Worm (Caenorhabditis elegans) whole organism, late embryonic: ENCODE data around the gene ebax-1.
A peak's percentile ranks its signal among the peaks of the same experiment; 100 is the strongest.

Experiments
- C38D4.7 ChIP-seq: fragments of 200-800 bp; sonication (Bioruptor generic); optimal IDR thresholded peaks from 2 replicates; lab custom pipeline; 2018; ENCODE audit warnings: mild to moderate bottlenecking, missing genetic modification characterization, moderate library complexity, missing compliant biosample characterization
- K09A11.1 ChIP-seq: sonication (generic microtip); optimal IDR thresholded peaks from 2 replicates; lab custom pipeline; 2017; ENCODE audit warnings: antibody characterized with exemption, mild to moderate bottlenecking, missing genetic modification characterization, missing compliant biosample characterization; ENCODE audit not compliant: insufficient read depth
- T23F11.4 ChIP-seq: fragments of 200-800 bp; sonication (Bioruptor generic); optimal IDR thresholded peaks from 2 replicates; lab custom pipeline; 2018; ENCODE audit warnings: mild to moderate bottlenecking, missing genetic modification characterization, missing compliant biosample characterization
- Y22D7AL.16 ChIP-seq: sonication (generic microtip); optimal IDR thresholded peaks from 2 replicates; lab custom pipeline; 2016; ENCODE audit warnings: missing genetic modification characterization, missing compliant biosample characterization
- ahr-1 ChIP-seq: sonication (generic microtip); optimal IDR thresholded peaks from 2 replicates; lab custom pipeline; 2016; ENCODE audit warnings: missing genetic modification characterization, missing compliant biosample characterization
- ama-1 ChIP-seq: fragments of 150-350 bp; optimal IDR thresholded peaks from 2 replicates; lab custom pipeline; 2014
- ceh-14 ChIP-seq: sonication (generic microtip); optimal IDR thresholded peaks from 2 replicates; lab custom pipeline; 2016; ENCODE audit warnings: missing genotype, missing genetic modification characterization, missing compliant biosample characterization
- ceh-30 ChIP-seq: fragments of 150-350 bp; optimal IDR thresholded peaks from 2 replicates; lab custom pipeline; 2014; ENCODE audit warnings: missing biosample characterization, missing genetic modification characterization
- ceh-48 ChIP-seq: sonication (generic microtip); optimal IDR thresholded peaks from 2 replicates; lab custom pipeline; 2016; ENCODE audit warnings: missing genetic modification characterization, inconsistent platforms, missing compliant biosample characterization
- ceh-6 ChIP-seq: fragments of 200-800 bp; sonication (Bioruptor generic); optimal IDR thresholded peaks from 2 replicates; lab custom pipeline; 2018; ENCODE audit warnings: mild to moderate bottlenecking, missing genetic modification characterization, missing compliant biosample characterization
- che-1 ChIP-seq: sonication (generic microtip); optimal IDR thresholded peaks from 2 replicates; lab custom pipeline; 2016; ENCODE audit warnings: mild to moderate bottlenecking, missing genetic modification characterization, missing compliant biosample characterization
- dmd-4 ChIP-seq: sonication (generic microtip); optimal IDR thresholded peaks from 2 replicates; lab custom pipeline; 2016; ENCODE audit warnings: borderline replicate concordance, missing genetic modification characterization, missing compliant biosample characterization
- dve-1 ChIP-seq: sonication (generic microtip); optimal IDR thresholded peaks from 2 replicates; lab custom pipeline; 2017; ENCODE audit warnings: antibody characterized with exemption, mild to moderate bottlenecking, missing genetic modification characterization, missing compliant biosample characterization
- elt-2 ChIP-seq: sonication (generic microtip); optimal IDR thresholded peaks from 2 replicates; lab custom pipeline; 2016; ENCODE audit warnings: missing genetic modification reagents, missing genetic modification characterization, missing compliant biosample characterization
- eyg-1 ChIP-seq: sonication (generic microtip); optimal IDR thresholded peaks from 2 replicates; lab custom pipeline; 2016; ENCODE audit warnings: missing genotype, missing genetic modification characterization, missing compliant biosample characterization
- hlh-30 ChIP-seq: sonication (generic microtip); optimal IDR thresholded peaks from 2 replicates; lab custom pipeline; 2017; ENCODE audit warnings: antibody characterized with exemption, missing genetic modification characterization, missing compliant biosample characterization; ENCODE audit not compliant: insufficient read depth
- hlh-6 ChIP-seq: sonication (generic microtip); optimal IDR thresholded peaks from 2 replicates; lab custom pipeline; 2016; ENCODE audit warnings: missing genotype, missing genetic modification characterization, missing compliant biosample characterization
- hlh-8 ChIP-seq: sonication (generic microtip); optimal IDR thresholded peaks from 2 replicates; lab custom pipeline; 2016; ENCODE audit warnings: missing genotype, missing genetic modification characterization, missing compliant biosample characterization
- lin-11 ChIP-seq: fragments of 200-800 bp; sonication (Bioruptor generic); optimal IDR thresholded peaks from 2 replicates; lab custom pipeline; 2018; ENCODE audit warnings: mild to moderate bottlenecking, missing genetic modification characterization, missing compliant biosample characterization
- mec-3 ChIP-seq: sonication (generic microtip); optimal IDR thresholded peaks from 2 replicates; lab custom pipeline; 2016; ENCODE audit warnings: borderline replicate concordance, missing genetic modification characterization, missing compliant biosample characterization
- nhr-11 ChIP-seq: fragments of 150-350 bp; optimal IDR thresholded peaks from 2 replicates; lab custom pipeline; 2014; ENCODE audit warnings: missing biosample characterization, missing genetic modification characterization
- odd-2 ChIP-seq: sonication (generic microtip); optimal IDR thresholded peaks from 2 replicates; lab custom pipeline; 2017; ENCODE audit warnings: antibody characterized with exemption, mild to moderate bottlenecking, missing genetic modification characterization, missing compliant biosample characterization
- pax-1 ChIP-seq: fragments of 150-350 bp; optimal IDR thresholded peaks from 2 replicates; lab custom pipeline; 2014; ENCODE audit warnings: missing biosample characterization, missing genetic modification characterization
- pha-2 ChIP-seq: sonication (generic microtip); optimal IDR thresholded peaks from 2 replicates; lab custom pipeline; 2017; ENCODE audit warnings: mild to moderate bottlenecking, missing genetic modification characterization, missing compliant biosample characterization
- pha-4 ChIP-seq: fragments of 150-350 bp; optimal IDR thresholded peaks from 2 replicates; lab custom pipeline; 2018; ENCODE audit warnings: missing biosample characterization, missing genetic modification reagents, missing genetic modification characterization
- pqm-1 ChIP-seq: sonication (generic microtip); optimal IDR thresholded peaks from 2 replicates; lab custom pipeline; 2016; ENCODE audit warnings: missing genetic modification characterization, missing compliant biosample characterization
- pros-1 ChIP-seq: fragments of 150-350 bp; optimal IDR thresholded peaks from 2 replicates; lab custom pipeline; 2014; ENCODE audit warnings: missing biosample characterization, missing genetic modification reagents, missing genetic modification characterization
- ref-2 ChIP-seq: sonication (generic microtip); optimal IDR thresholded peaks from 2 replicates; lab custom pipeline; 2016; ENCODE audit warnings: missing genetic modification characterization, missing compliant biosample characterization
- sox-2 ChIP-seq: fragments of 200-800 bp; sonication (Bioruptor generic); IDR thresholded peaks from 2 replicates; pipeline ENCODE4 v1.3.6; 2022; ENCODE audit warnings: missing genetic modification reagents, missing genetic modification characterization, missing compliant biosample characterization
- sox-4 ChIP-seq: sonication (generic microtip); optimal IDR thresholded peaks from 2 replicates; lab custom pipeline; 2017; ENCODE audit warnings: mild to moderate bottlenecking, missing genetic modification characterization, inconsistent platforms, missing compliant biosample characterization
- tbx-2 ChIP-seq: sonication (generic microtip); optimal IDR thresholded peaks from 2 replicates; lab custom pipeline; 2016; ENCODE audit warnings: missing genetic modification characterization, missing compliant biosample characterization
- unc-42 ChIP-seq: sonication (generic microtip); optimal IDR thresholded peaks from 2 replicates; lab custom pipeline; 2016; ENCODE audit warnings: missing genotype, missing genetic modification characterization, missing compliant biosample characterization
- unc-86 ChIP-seq: sonication (generic microtip); optimal IDR thresholded peaks from 2 replicates; lab custom pipeline; 2016; ENCODE audit warnings: missing genetic modification characterization, missing compliant biosample characterization
- ztf-16 ChIP-seq: sonication (generic microtip); optimal IDR thresholded peaks from 2 replicates; lab custom pipeline; 2017; ENCODE audit warnings: missing genetic modification characterization, missing compliant biosample characterization

The ebax-1 gene

ce11 chrIV:10242458-10243123 lies 44.2 kb upstream of the ebax-1 start:
- TF ChIP-seq che-1 (tag; lab: Kevin White, UChicago) (no peak), tbx-2 (tag; lab: Kevin White, UChicago) (no peak), hlh-8 (tag; lab: Kevin White, UChicago) (no peak), ama-1 (lab: Kevin White, UChicago) (no peak), sox-2 (GFP tag; lab: Robert Waterston, UW) (no peak), ceh-48 (tag; lab: Kevin White, UChicago) (no peak), ztf-16 (tag; lab: Kevin White, UChicago) (no peak), ceh-6 (GFP tag; lab: Kevin White, UChicago) (no peak)

- TF ChIP-seq odd-2 (tag; lab: Kevin White, UChicago) (no peak), elt-2 (tag; lab: Kevin White, UChicago) (peak; percentile 91)
Measured at ce11 chrIV:10243276-10243675, 43.5 kb upstream of the ebax-1 start, which contains the start of gene tkt-1. Gene tkt-1, plus strand, starts transcription at chrIV:10243612.

- TF ChIP-seq dve-1 (no peak), C38D4.7 (GFP tag; lab: Kevin White, UChicago) (no peak), lin-11 (tag; lab: Kevin White, UChicago) (no peak), ceh-48 (tag; lab: Kevin White, UChicago) (no peak), ceh-30 (tag; lab: Kevin White, UChicago) (no peak), hlh-30 (tag; lab: Kevin White, UChicago) (no peak), sox-4 (tag; lab: Kevin White, UChicago) (no peak), nhr-11 (tag; lab: Kevin White, UChicago) (no peak)
Measured at ce11 chrIV:10245666-10246210, 41.0 kb upstream of the ebax-1 start, which contains the start of gene F01G10.10. Gene F01G10.10, plus strand, starts transcription at chrIV:10246160.

ce11 chrIV:10250577-10251075 lies 36.1 kb upstream of the ebax-1 start, which contains the start of gene daf-14:
Gene daf-14, plus strand, starts transcription at chrIV:10250627.
- TF ChIP-seq pha-4 (tag; lab: Kevin White, UChicago): no peak
- no peak for TF ChIP-seq unc-42 (tag; lab: Kevin White, UChicago)
- TF ChIP-seq pqm-1 (tag; lab: Kevin White, UChicago): no peak
- no peak for TF ChIP-seq nhr-11 (tag; lab: Kevin White, UChicago)
- TF ChIP-seq pax-1 (tag; lab: Kevin White, UChicago): no peak
- peak; percentile 23 for TF ChIP-seq hlh-30 (tag; lab: Kevin White, UChicago)

ce11 chrIV:10251261-10251660 lies 35.5 kb upstream of the ebax-1 start:
- TF ChIP-seq dmd-4 (tag; lab: Kevin White, UChicago): no peak
- no peak for TF ChIP-seq K09A11.1 (tag; lab: Kevin White, UChicago)
- no peak for TF ChIP-seq pha-2 (tag; lab: Kevin White, UChicago)
- no peak for TF ChIP-seq unc-86 (tag; lab: Kevin White, UChicago)
- no peak for TF ChIP-seq ceh-14 (tag; lab: Kevin White, UChicago)
- no peak for TF ChIP-seq ref-2 (tag; lab: Kevin White, UChicago)
- TF ChIP-seq unc-42 (tag; lab: Kevin White, UChicago): no peak
- no peak for TF ChIP-seq mec-3 (tag; lab: Kevin White, UChicago)
- TF ChIP-seq hlh-6 (tag; lab: Kevin White, UChicago): no peak
- TF ChIP-seq sox-2 (GFP tag; lab: Robert Waterston, UW): no peak
- TF ChIP-seq Y22D7AL.16 (tag; lab: Kevin White, UChicago): no peak
- no peak for TF ChIP-seq ahr-1 (tag; lab: Kevin White, UChicago)
- TF ChIP-seq pros-1 (tag; lab: Kevin White, UChicago): no peak
- no peak for TF ChIP-seq eyg-1 (tag; lab: Kevin White, UChicago)
- TF ChIP-seq C38D4.7 (GFP tag; lab: Kevin White, UChicago): no peak
- no peak for TF ChIP-seq sox-4 (tag; lab: Kevin White, UChicago)
- TF ChIP-seq T23F11.4 (GFP tag; lab: Kevin White, UChicago): no peak
